Fruit fly (Drosophila melanogaster) whole organism, wandering third instar larva: ENCODE results near the gene CG5808.

Source experiments
- Abd-B ChIP-seq: fragments of >200 bp; optimal IDR thresholded peaks from 2 replicates; lab custom pipeline; 2017; ENCODE audit warnings: missing biosample characterization, missing genetic modification characterization
- CG9705 ChIP-seq: fragments of 200-800 bp; sonication (Bioruptor generic); optimal IDR thresholded peaks from 2 replicates; lab custom pipeline; 2018; ENCODE audit warnings: missing biosample characterization, mild to moderate bottlenecking, missing genetic modification characterization
- Dif ChIP-seq: fragments of 200-275, 200-300 bp; sonication (Bioruptor generic); optimal IDR thresholded peaks from 2 replicates; lab custom pipeline; 2018; ENCODE audit warnings: missing biosample characterization, missing genetic modification characterization; ENCODE audit not compliant: partially characterized antibody
- GATAd ChIP-seq: sonication (Bioruptor generic); optimal IDR thresholded peaks from 2 replicates; lab custom pipeline; 2016; ENCODE audit warnings: missing biosample characterization, missing genetic modification characterization
- HLH106 ChIP-seq: fragments of 200-800 bp; optimal IDR thresholded peaks from 3 replicates; lab custom pipeline; 2019; ENCODE audit warnings: missing biosample characterization, mild to moderate bottlenecking, missing genetic modification characterization, moderate library complexity
- Hr78 ChIP-seq: fragments of >200 bp; optimal IDR thresholded peaks from 2 replicates; lab custom pipeline; 2017; ENCODE audit warnings: missing biosample characterization, missing genetic modification characterization
- Hr83 ChIP-seq: fragments of 200-300 bp; sonication (Bioruptor generic); optimal IDR thresholded peaks from 2 replicates; lab custom pipeline; 2016; ENCODE audit warnings: missing biosample characterization, mild to moderate bottlenecking, missing genetic modification characterization, moderate library complexity; ENCODE audit not compliant: poor library complexity, severe bottlenecking
- Jra ChIP-seq: sonication (Bioruptor generic); optimal IDR thresholded peaks from 2 replicates; lab custom pipeline; 2016; ENCODE audit warnings: missing biosample characterization, missing genetic modification characterization
- Myc ChIP-seq: fragments of >200 bp; optimal IDR thresholded peaks from 2 replicates; lab custom pipeline; 2017
- Rel ChIP-seq, 2 experiments: fragments of 200-800 bp; sonication (Bioruptor generic) in 1 of 2; optimal IDR thresholded peaks; 2 replicates in 1 of 2; 3 replicates in 1 of 2; lab custom pipeline; 2016 to 2019; ENCODE audit warnings: mild to moderate bottlenecking in 2 of 2, missing biosample characterization in 2 of 2, missing genetic modification characterization in 2 of 2, moderate library complexity in 1 of 2
- Vsx2 ChIP-seq: fragments of 200-300, 225-300 bp; sonication (Bioruptor generic); optimal IDR thresholded peaks from 2 replicates; lab custom pipeline; 2018; ENCODE audit warnings: missing biosample characterization, missing genetic modification characterization; ENCODE audit not compliant: partially characterized antibody
- brk ChIP-seq: fragments of 200-800 bp; sonication (Bioruptor generic); optimal IDR thresholded peaks from 2 replicates; lab custom pipeline; 2016; ENCODE audit warnings: missing biosample characterization, mild to moderate bottlenecking, missing genetic modification characterization
- dl ChIP-seq, 2 experiments: fragments of 175-275, 200-275 bp in 1 of 2; fragments of 200-275 bp in 1 of 2; sonication (Bioruptor generic); optimal IDR thresholded peaks; lab custom pipeline; 2018; ENCODE audit warnings: mild to moderate bottlenecking in 2 of 2, missing biosample characterization in 2 of 2, missing genetic modification characterization in 2 of 2, moderate library complexity in 2 of 2; ENCODE audit not compliant: partially characterized antibody in 2 of 2, insufficient read depth in 1 of 2
- dsf ChIP-seq: sonication (Bioruptor generic); optimal IDR thresholded peaks from 2 replicates; lab custom pipeline; 2016; ENCODE audit warnings: missing biosample characterization, missing genetic modification characterization, borderline replicate concordance
- foxo ChIP-seq, 2 experiments: fragments of 200-800 bp; sonication (Bioruptor generic); optimal IDR thresholded peaks; 2 replicates in 1 of 2; 3 replicates in 1 of 2; lab custom pipeline; 2016 to 2017; ENCODE audit warnings: missing biosample characterization in 2 of 2, missing genetic modification characterization in 2 of 2
- h ChIP-seq: fragments of 200-800 bp; sonication (Bioruptor generic); optimal IDR thresholded peaks from 3 replicates; lab custom pipeline; 2016; ENCODE audit warnings: missing biosample characterization, mild to moderate bottlenecking, missing genetic modification characterization
- jim ChIP-seq: fragments of 175-275, 200-325 bp; sonication (Bioruptor generic); optimal IDR thresholded peaks from 2 replicates; lab custom pipeline; 2016; ENCODE audit warnings: missing biosample characterization, mild to moderate bottlenecking, missing genetic modification characterization
- psq ChIP-seq: fragments of 200-800 bp; sonication (Bioruptor generic); optimal IDR thresholded peaks from 3 replicates; lab custom pipeline; 2017; ENCODE audit warnings: missing biosample characterization, mild to moderate bottlenecking, missing genetic modification characterization, moderate library complexity
- sage ChIP-seq: fragments of 200-800 bp; sonication (Bioruptor generic); optimal IDR thresholded peaks from 2 replicates; lab custom pipeline; 2016; ENCODE audit warnings: missing biosample characterization, mild to moderate bottlenecking, missing genetic modification characterization
- sv ChIP-seq: fragments of 200-800 bp; sonication (Bioruptor generic); optimal IDR thresholded peaks from 3 replicates; lab custom pipeline; 2016; ENCODE audit warnings: missing biosample characterization, missing genetic modification characterization
- tai ChIP-seq: sonication (Bioruptor generic); optimal IDR thresholded peaks from 2 replicates; lab custom pipeline; 2016; ENCODE audit warnings: missing biosample characterization, missing genetic modification characterization
- usp ChIP-seq: fragments of >200 bp; optimal IDR thresholded peaks from 2 replicates; lab custom pipeline; 2017; ENCODE audit warnings: missing biosample characterization, missing genetic modification characterization

Gene CG5808

DNA sequence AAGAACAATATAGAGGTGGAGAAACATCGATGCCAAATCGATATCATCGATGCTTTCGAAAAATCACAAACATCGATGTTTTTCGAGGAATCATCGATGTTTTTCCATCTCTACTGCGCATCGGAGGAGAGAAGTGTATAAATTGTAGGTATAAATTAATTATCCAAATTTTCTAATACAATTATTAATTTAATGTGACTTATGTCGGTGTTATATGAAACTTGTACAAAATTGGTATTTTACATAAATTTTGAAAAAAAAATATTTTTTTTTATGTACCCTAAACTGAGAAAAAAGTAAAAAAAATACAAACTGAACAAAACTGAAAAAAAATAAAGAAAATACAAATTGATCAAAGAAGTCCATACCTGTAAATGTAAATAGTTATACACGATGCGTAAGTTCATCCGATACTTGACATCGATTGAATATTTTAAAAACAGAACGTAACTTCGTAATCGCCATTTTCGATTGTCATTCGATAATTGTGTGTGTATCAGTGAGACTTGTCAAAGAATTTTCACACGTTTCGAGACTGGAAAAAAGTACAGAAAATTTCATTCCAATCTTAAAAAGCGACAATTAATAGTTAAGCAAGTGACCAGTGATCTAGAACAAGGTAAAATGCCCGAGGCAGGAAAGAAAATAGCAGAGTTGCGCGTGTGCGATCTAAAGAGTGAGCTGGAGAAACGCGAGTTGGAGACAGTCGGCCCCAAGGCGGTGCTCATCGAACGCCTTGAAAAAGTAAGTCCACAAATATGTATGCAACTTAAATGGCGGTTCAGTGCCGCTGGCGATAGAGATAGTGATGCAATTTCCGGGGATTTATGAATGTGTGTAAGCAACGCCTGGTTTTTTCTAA is at the start of gene CG5808, which contains the start of gene Saf-B:
CG5808 (minus strand) TSS at position 15 of the 862 bp plus-strand sequence.
Saf-B (plus strand) TSS at position 472 of the 862 bp plus-strand sequence.
- TF ChIP-seq h (GFP tag; lab: Kevin White, UChicago) (no peak), Myc (lab: Kevin White, UChicago) (no peak), psq (GFP tag; lab: Kevin White, UChicago) (peak; percentile 27), dsf (GFP tag; lab: Kevin White, UChicago) (no peak), Rel (GFP tag; optimal IDR thresholded peaks at IDR 0.05; lab: Kevin White, UChicago) (no peak), Rel (tag; optimal IDR thresholded peaks at IDR 0.05; lab: Kevin White, UChicago) (peak; percentile 19), Hr83 (GFP tag; lab: Kevin White, UChicago) (peak; percentile 22), jim (no peak)

DNA sequence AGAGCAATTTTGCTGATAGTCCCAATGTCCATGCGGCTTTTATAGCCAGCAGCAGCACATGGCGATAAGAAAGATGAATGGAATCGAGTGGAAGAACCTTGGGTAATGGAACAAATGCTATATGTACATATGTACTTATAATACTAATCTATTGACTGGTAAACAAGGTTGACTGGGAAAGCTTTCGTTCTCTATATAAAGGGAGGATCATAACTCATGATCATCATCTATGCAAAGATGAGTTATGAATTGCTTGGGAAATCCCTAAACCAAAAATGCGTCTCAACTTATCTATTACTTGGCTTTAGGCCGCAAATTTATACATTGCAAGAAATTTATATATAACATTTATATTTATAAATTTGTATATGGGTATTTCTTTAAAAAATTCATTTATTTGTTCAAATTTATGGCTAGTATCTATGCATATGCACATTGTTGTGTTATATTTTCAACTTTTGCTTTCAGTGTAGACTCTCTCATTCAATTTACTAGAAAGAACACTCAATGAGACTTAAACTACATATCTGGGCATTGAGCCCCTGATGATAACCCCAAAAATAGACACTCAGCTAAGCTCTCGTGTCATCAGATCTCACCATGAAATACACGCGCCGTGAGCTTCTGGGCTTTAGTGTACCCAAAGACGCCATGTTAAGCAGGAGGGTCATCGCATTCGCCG is 48.1 kb upstream of the CG5808 start, which contains the start of the genes Srg1 and Elal:
Srg1 (minus strand) TSS at position 14 of the 682 bp plus-strand sequence.
Elal (plus strand) TSS at position 632 of the 682 bp plus-strand sequence.
- TF ChIP-seq Rel (GFP tag; optimal IDR thresholded peaks at IDR 0.05; lab: Kevin White, UChicago) = no peak
- peak; percentile 73 for TF ChIP-seq Rel (tag; optimal IDR thresholded peaks at IDR 0.05; lab: Kevin White, UChicago)
- TF ChIP-seq GATAd (GFP tag; lab: Kevin White, UChicago) = no peak
- no peak for TF ChIP-seq sage (GFP tag; lab: Kevin White, UChicago)

DNA sequence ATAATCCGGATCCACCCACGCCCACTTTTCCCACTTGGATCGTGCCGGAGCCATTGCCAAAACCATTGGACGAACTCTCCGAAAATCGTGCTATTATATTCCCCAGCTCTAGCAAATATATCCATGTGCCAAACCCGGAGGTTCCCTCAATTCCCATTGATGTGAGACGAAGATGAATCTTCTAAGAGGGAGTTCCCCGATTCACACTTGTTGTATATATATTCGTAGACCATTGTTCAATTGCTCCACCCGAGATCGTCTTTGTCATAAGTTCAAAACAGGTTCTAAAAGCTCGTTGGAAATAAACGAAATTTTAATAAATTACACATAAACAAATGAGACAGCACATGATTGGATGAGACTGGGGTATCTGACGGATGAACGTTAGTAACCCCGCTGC is 47.1 kb upstream of the CG5808 start:
- TF ChIP-seq Rel (GFP tag; optimal IDR thresholded peaks at IDR 0.05; lab: Kevin White, UChicago) = no peak
- peak; percentile 96 for TF ChIP-seq Rel (tag; optimal IDR thresholded peaks at IDR 0.05; lab: Kevin White, UChicago)
- no peak for TF ChIP-seq Hr78
- TF ChIP-seq, all 38 proteins: peak for 1

DNA sequence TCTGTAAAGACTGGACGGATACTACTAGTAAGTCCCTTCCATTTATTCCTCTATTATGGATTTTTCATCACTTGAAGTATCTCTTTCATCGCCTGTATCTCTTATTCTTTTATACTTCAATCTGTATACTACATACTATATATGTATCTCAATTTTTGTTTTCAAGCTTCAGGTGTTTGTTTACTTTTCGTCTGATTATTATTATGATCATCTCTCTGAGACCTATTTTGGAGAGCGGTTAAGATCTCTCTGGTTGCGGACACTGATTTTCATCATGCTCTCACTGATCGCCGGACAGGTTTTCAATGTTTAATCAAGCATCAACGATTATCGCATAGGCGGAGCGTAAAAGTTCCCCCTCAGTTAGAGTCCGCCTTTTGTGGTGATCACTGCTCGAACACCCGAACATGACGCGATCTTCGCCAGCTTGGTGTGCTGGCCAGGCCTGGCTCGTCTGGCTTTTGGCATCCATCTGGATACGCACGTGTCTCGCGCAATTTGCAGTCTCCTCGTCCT is 45.8 kb upstream of the CG5808 start, which contains the start of gene CG7016:
CG7016 (plus strand) TSS at position 358 of the 516 bp plus-strand sequence.
- TF ChIP-seq Rel (GFP tag; optimal IDR thresholded peaks at IDR 0.05; lab: Kevin White, UChicago) = no peak
- peak; percentile 93 for TF ChIP-seq Rel (tag; optimal IDR thresholded peaks at IDR 0.05; lab: Kevin White, UChicago)
- TF ChIP-seq Dif = no peak

DNA sequence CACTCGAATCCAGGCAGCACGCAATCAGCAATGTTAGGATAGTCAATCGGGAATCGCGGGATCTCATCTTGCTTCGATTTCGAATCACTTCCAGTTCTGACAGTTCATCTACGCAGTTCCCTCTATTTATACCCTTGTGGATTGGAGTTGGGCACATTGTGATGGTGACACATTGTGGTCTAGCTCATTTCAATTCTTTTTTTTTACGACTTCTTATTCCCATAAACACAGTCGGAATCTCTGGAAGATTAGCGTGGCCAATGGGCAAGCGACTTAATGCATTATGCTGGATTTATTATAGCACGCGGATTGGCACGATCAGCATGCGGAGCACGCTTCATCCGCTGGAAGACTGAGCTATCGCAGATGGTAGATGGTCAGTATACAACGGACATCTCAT is 45.3 kb upstream of the CG5808 start, which contains the start of gene CG13640:
CG13640 (minus strand) TSS at position 101 of the 400 bp plus-strand sequence.
- no peak for TF ChIP-seq usp
- no peak for TF ChIP-seq foxo (GFP tag; optimal IDR thresholded peaks at IDR 0.05; lab: Kevin White, UChicago)
- TF ChIP-seq tai (GFP tag; lab: Kevin White, UChicago) = no peak
- no peak for TF ChIP-seq brk
- no peak for TF ChIP-seq psq (GFP tag; lab: Kevin White, UChicago)
- TF ChIP-seq sv = no peak
- no peak for TF ChIP-seq h (GFP tag; lab: Kevin White, UChicago)
- no peak for TF ChIP-seq Vsx2 (GFP tag; lab: Kevin White, UChicago)
- TF ChIP-seq Jra = no peak
- no peak for TF ChIP-seq HLH106 (tag; lab: Kevin White, UChicago)
- TF ChIP-seq dl (GFP tag; optimal IDR thresholded peaks at IDR 0.05; lab: Kevin White, UChicago; ENCODE audit: insufficient read depth in 1 of 2, partially characterized antibody in 2 of 2) = no peak
- TF ChIP-seq sage (GFP tag; lab: Kevin White, UChicago) = no peak

DNA sequence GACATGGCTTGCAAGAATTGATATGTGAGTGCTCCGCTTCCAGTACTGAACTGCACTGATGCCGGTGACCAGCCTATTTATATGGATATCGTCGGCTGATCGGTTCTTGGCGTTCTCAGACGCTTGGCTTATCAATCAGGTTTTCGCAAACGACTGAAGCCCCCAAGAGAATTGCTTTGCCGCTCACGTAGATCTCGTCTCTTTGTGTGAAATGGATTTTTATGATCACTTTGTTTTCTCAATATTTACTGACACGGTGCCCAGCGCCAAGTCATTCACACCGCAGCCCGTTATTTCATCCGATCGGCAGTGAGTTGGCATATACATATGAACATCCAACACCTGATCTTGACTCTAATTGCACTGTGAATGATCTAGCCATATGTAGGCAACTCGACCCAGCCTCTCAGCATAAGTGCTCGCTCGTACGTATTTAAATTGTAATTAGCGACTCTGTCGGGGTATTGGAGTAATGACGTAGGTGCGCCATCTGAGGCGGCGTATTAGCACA is 43.6 kb upstream of the CG5808 start, which contains the start of gene CG13639:
CG13639 (minus strand) TSS at position 51 of the 511 bp plus-strand sequence.
- TF ChIP-seq CG9705 (no peak), Abd-B (no peak), GATAd (GFP tag; lab: Kevin White, UChicago) (no peak), usp (no peak), h (GFP tag; lab: Kevin White, UChicago) (peak; percentile 11)
